Worm (Caenorhabditis elegans) whole organism, L4 larva: ENCODE data around the gene F09C12.2.
A peak's percentile ranks its signal among the peaks of the same experiment; 100 is the strongest.

Experiments used
- nhr-6 ChIP-seq: fragments of 150-350 bp; optimal IDR thresholded peaks from 2 replicates; lab custom pipeline; 2014; ENCODE audit warnings: missing biosample characterization, missing genetic modification characterization
- tra-1 ChIP-seq: fragments of 200-800 bp; sonication (Bioruptor generic); IDR thresholded peaks from 2 replicates; pipeline ENCODE4 v1.3.6; 2022; ENCODE audit warnings: missing genetic modification reagents, missing genetic modification characterization, missing compliant biosample characterization

ce11 chrII:5092362-5093281 lies 17.2 kb upstream of the F09C12.2 start, which contains the start of gene C04G6.2:
- TF ChIP-seq nhr-6 (tag; lab: Kevin White, UChicago) (peak; percentile 49), tra-1 (GFP tag; lab: Robert Waterston, UW) (0 out of 2 replicates have a peak, but pooled peaks have one; percentile 5)
